Worm (Caenorhabditis elegans): ENCODE data around the gene glb-31.
A peak's percentile ranks its signal among the peaks of the same experiment; 100 is the strongest.

Gene glb-31

DNA sequence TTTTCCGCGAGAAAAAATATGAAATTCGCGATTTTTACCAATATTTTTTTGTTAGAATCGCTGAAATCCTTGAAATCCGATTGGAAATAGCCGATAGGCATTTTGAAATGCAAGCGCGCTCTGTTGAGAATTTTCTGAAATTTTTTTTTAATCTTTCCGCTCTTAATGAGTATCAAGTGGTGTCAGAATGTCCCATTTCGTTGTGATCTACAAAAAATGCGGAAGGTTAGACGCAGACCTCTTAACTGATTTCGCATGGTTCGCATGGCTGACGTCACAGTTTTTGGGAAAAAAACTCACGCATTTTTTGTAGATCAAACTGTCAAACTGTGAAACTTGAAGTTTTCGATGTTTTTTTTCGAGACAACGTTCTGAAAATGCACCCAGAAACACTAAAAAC, 29.6 kb downstream of the glb-31 start, which contains the start of gene srw-66:
srw-66 (minus strand) TSS at position 101 of the 400 bp plus-strand sequence.
- no peak for TF ChIP-seq snpc-1.2 (GFP tag; IDR thresholded peaks at IDR 0.05)
- no peak for TF ChIP-seq hlh-11 (tag; optimal IDR thresholded peaks at IDR 0.05)

- no peak for TF ChIP-seq mes-2 (tag; optimal IDR thresholded peaks at IDR 0.05; ENCODE audit: poor library complexity, severe bottlenecking)
- TF ChIP-seq T26A8.4 (GFP tag; IDR thresholded peaks at IDR 0.05) = no peak
- no peak for TF ChIP-seq pha-4 (GFP tag; IDR thresholded peaks at IDR 0.05)
- TF ChIP-seq pha-4 (tag; optimal IDR thresholded peaks at IDR 0.05) = no peak
- no peak for TF ChIP-seq R02D3.7 (tag; optimal IDR thresholded peaks at IDR 0.05)
- TF ChIP-seq D1046.2 (GFP tag; IDR thresholded peaks at IDR 0.05) = no peak
- no peak for TF ChIP-seq aha-1 (tag)
- no peak for TF ChIP-seq madf-9 (GFP tag; conservative IDR thresholded peaks at IDR 0.05)
- TF ChIP-seq duxl-1 (tag; optimal IDR thresholded peaks at IDR 0.05; ENCODE audit: poor library complexity) = no peak
- no peak for TF ChIP-seq hmg-1.1 (GFP tag; IDR thresholded peaks at IDR 0.05)
- TF ChIP-seq lim-7 (GFP tag; IDR thresholded peaks at IDR 0.05) = no peak
- TF ChIP-seq Y5F2A.4 (GFP tag; optimal IDR thresholded peaks at IDR 0.05) = no peak
- no peak for TF ChIP-seq set-16 (GFP tag; IDR thresholded peaks at IDR 0.05)
- TF ChIP-seq nhr-48 (tag; optimal IDR thresholded peaks at IDR 0.05) = no peak
- TF ChIP-seq daf-19 (GFP tag; conservative IDR thresholded peaks at IDR 0.05) = no peak
- TF ChIP-seq hlh-30 (tag; optimal IDR thresholded peaks at IDR 0.05; ENCODE audit: insufficient read depth) = no peak
- TF ChIP-seq ZK337.2 (GFP tag; IDR thresholded peaks at IDR 0.05) = no peak
- no peak for TF ChIP-seq lin-1 (GFP tag; IDR thresholded peaks at IDR 0.05)
- no peak for TF ChIP-seq ztf-7 (tag; optimal IDR thresholded peaks at IDR 0.05)
- TF ChIP-seq daf-12 (tag; optimal IDR thresholded peaks at IDR 0.05) = no peak
- no peak for TF ChIP-seq zfp-3 (GFP tag; conservative IDR thresholded peaks at IDR 0.05)
These were observed 34.7 kb downstream of the glb-31 start, which contains the start of gene oac-30 for ce11 chrII:1266790-1267189. oac-30 (minus strand) TSS chrII:1266890.

- TF ChIP-seq Y5F2A.4 (GFP tag; optimal IDR thresholded peaks at IDR 0.05) (no peak), egl-27 (tag; optimal IDR thresholded peaks at IDR 0.05) (no peak), hif-1 (tag; optimal IDR thresholded peaks at IDR 0.05) (no peak), ceh-20 (GFP tag; IDR thresholded peaks at IDR 0.05) (no peak), ceh-28 (tag; optimal IDR thresholded peaks at IDR 0.05) (no peak), F49E8.2 (tag; optimal IDR thresholded peaks at IDR 0.05; ENCODE audit: borderline replicate concordance) (no peak), nhr-41 (GFP tag; IDR thresholded peaks at IDR 0.05) (no peak), attf-4 (tag; optimal IDR thresholded peaks at IDR 0.05) (no peak), zip-2 (tag; optimal IDR thresholded peaks at IDR 0.05) (no peak), nhr-11 (tag; optimal IDR thresholded peaks at IDR 0.05) (no peak), nhr-10 (tag; optimal IDR thresholded peaks at IDR 0.05) (no peak)
These were observed 42.8 kb downstream of the glb-31 start, which contains the start of gene clpr-2 for ce11 chrII:1258634-1259033. clpr-2 (plus strand) TSS chrII:1258934.

DNA sequence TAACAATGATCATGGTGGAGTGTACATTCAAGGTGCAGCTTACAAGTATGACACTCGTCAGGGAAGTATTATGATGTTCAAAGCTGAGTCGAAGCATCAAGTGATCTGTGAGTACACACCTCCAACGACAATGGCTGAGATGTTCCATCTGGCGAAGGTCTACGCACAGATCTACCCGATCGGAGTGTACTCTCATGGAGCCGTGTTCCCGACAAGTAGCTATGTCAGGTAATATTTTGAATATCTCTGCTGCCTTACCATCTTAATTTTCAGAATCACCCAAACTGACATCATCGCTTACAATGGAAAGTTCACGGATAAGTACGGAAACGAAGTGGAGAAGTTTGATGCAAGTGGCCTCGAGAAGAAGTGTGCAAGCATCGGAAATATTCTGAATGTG, 44.7 kb downstream of the glb-31 start:
- TF ChIP-seq tag-97 (GFP tag; IDR thresholded peaks at IDR 0.05) = no peak
- peak in 1 of 2 experiments; percentile 93 for TF ChIP-seq unc-62 (GFP tag; optimal IDR thresholded peaks at IDR 0.05 in 1 of 2)
- TF ChIP-seq unc-62 (tag; optimal IDR thresholded peaks at IDR 0.05) = no peak

ce11 chrII:1255637-1256036, 45.8 kb downstream of the glb-31 start, which contains the start of gene clec-119:
clec-119 (plus strand) TSS chrII:1255937.
- no peak for TF ChIP-seq F44E2.7 (GFP tag; IDR thresholded peaks at IDR 0.05)
- no peak for TF ChIP-seq nhr-11 (tag; optimal IDR thresholded peaks at IDR 0.05)
- no peak for TF ChIP-seq saeg-2 (GFP tag; IDR thresholded peaks at IDR 0.05)
- TF ChIP-seq mxl-2 (GFP tag; conservative IDR thresholded peaks at IDR 0.05) = no peak
- TF ChIP-seq egl-27 (tag; optimal IDR thresholded peaks at IDR 0.05) = no peak
- no peak for TF ChIP-seq lin-39 (tag; optimal IDR thresholded peaks at IDR 0.05)
- no peak for TF ChIP-seq nhr-111 (GFP tag; optimal IDR thresholded peaks at IDR 0.05)
- TF ChIP-seq duxl-1 (tag; optimal IDR thresholded peaks at IDR 0.05; ENCODE audit: poor library complexity) = no peak
- TF ChIP-seq lim-7 (GFP tag; IDR thresholded peaks at IDR 0.05) = no peak
- no peak for TF ChIP-seq ceh-32 (tag; optimal IDR thresholded peaks at IDR 0.05; ENCODE audit: poor library complexity)
